Fruit fly (Drosophila melanogaster) whole organism, wandering third instar larva: ENCODE measurements around the gene Kdm3.
A peak's percentile ranks its signal among the peaks of the same experiment; 100 is the strongest.

Source experiments
- Hnf4 ChIP-seq: fragments of 200-800 bp; sonication (Bioruptor generic); optimal IDR thresholded peaks from 2 replicates; lab custom pipeline; 2016; ENCODE audit warnings: missing biosample characterization, mild to moderate bottlenecking, missing genetic modification characterization
- Vsx2 ChIP-seq: fragments of 200-300, 225-300 bp; sonication (Bioruptor generic); optimal IDR thresholded peaks from 2 replicates; lab custom pipeline; 2018; ENCODE audit warnings: missing biosample characterization, missing genetic modification characterization; ENCODE audit not compliant: partially characterized antibody
- h ChIP-seq: fragments of 200-800 bp; sonication (Bioruptor generic); optimal IDR thresholded peaks from 3 replicates; lab custom pipeline; 2016; ENCODE audit warnings: missing biosample characterization, mild to moderate bottlenecking, missing genetic modification characterization
- psq ChIP-seq: fragments of 200-800 bp; sonication (Bioruptor generic); optimal IDR thresholded peaks from 3 replicates; lab custom pipeline; 2017; ENCODE audit warnings: missing biosample characterization, mild to moderate bottlenecking, missing genetic modification characterization, moderate library complexity

- no peak for TF ChIP-seq Hnf4 (GFP tag; lab: Kevin White, UChicago)
- no peak for TF ChIP-seq psq (GFP tag; lab: Kevin White, UChicago)
- no peak for TF ChIP-seq Vsx2
- TF ChIP-seq h (GFP tag; lab: Kevin White, UChicago) = peak; percentile 39
Observed at dm6 chr3R:9503329-9504088, 12.3 kb upstream of the Kdm3 start.
